Fruit fly (Drosophila melanogaster): ENCODE measurements around the gene Ir7b.

- no peak for TF ChIP-seq Lpt (GFP tag; optimal IDR thresholded peaks at IDR 0.05)
- TF ChIP-seq lov (optimal IDR thresholded peaks at IDR 0.05) = no peak
- TF ChIP-seq lov (GFP tag; IDR thresholded peaks at IDR 0.05) = no peak
- TF ChIP-seq CG17186 (GFP tag; optimal IDR thresholded peaks at IDR 0.05) = no peak
- peak; percentile 17 for TF ChIP-seq dmrt11E (tag; optimal IDR thresholded peaks at IDR 0.05)
- no peak for TF ChIP-seq CG4404 (GFP tag; IDR thresholded peaks at IDR 0.05)
- TF ChIP-seq Hr78 (GFP tag; optimal IDR thresholded peaks at IDR 0.05) = no peak
- no peak for TF ChIP-seq CG5953 (GFP tag; IDR thresholded peaks at IDR 0.05)
Observed at dm6 chrX:7891596-7892538, 25.1 kb upstream of the Ir7b start, which contains the start of gene Nek2.

Measured in whole organism, embryonic.